Worm (Caenorhabditis elegans) whole organism, midembryonic: ENCODE results near the gene nstp-5.

Source experiments
- cog-1 ChIP-seq: sonication (generic microtip); optimal IDR thresholded peaks from 2 replicates; lab custom pipeline; 2016; ENCODE audit warnings: missing genetic modification characterization, missing compliant biosample characterization
- flt-1 ChIP-seq: fragments of 200-800 bp; sonication (Bioruptor generic); IDR thresholded peaks from 2 replicates; pipeline ENCODE4 v1.3.6; 2022; ENCODE audit warnings: missing genetic modification characterization, missing compliant biosample characterization
- klf-2 ChIP-seq: fragments of 200-800 bp; sonication (Bioruptor generic); conservative IDR thresholded peaks from 2 replicates; pipeline ENCODE4 v1.3.6; 2022; ENCODE audit warnings: missing genetic modification reagents, missing genetic modification characterization, missing compliant biosample characterization
- ref-1 ChIP-seq: fragments of 200-800 bp; sonication (Bioruptor generic); conservative IDR thresholded peaks from 2 replicates; pipeline ENCODE4 v1.3.6; 2022; ENCODE audit warnings: missing genetic modification reagents, missing genetic modification characterization, missing compliant biosample characterization
- ztf-23 ChIP-seq: fragments of 200-800 bp; sonication (Bioruptor generic); IDR thresholded peaks from 2 replicates; pipeline ENCODE4 v1.3.6; 2022; ENCODE audit warnings: missing genetic modification reagents, missing genetic modification characterization, missing compliant biosample characterization
- ztf-29 ChIP-seq: fragments of 200-800 bp; sonication (Bioruptor generic); IDR thresholded peaks from 2 replicates; pipeline ENCODE4 v1.3.6; 2022; ENCODE audit warnings: missing genetic modification reagents, missing genetic modification characterization, missing compliant biosample characterization

DNA sequence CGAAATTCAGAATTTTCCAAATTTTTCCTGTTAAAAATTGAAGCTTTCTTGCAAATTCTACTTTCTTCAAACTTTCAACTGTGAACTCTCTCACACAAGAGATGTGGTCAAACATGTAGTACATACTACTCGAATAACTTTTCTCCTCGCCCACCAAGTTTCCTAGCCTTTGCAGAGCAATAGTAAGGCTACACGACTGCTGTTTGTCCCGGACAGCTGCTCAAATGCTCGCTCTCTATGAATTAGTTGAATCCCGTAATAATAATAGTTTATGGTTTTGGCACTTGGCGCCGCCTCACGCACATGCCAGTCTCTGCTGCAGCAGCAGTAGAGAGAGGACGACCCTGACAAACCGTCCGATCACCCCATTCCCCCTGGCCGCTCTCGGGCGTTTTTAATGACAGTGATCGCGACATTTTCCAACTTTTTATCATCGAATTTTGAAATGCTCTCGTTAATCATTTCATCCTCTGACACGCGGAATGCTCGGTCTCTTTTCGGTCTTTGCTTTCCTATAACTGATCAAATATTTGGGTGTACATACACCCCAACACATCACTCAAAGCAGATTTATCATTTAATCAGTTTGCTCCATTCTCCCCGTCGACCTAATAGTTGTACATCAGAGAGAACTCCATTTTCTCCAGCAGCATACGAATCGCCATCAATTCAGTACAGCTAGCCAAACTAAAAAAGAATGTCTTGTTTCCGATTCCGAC is 21.5 kb upstream of the nstp-5 start:
- no peak for TF ChIP-seq flt-1
- TF ChIP-seq ztf-23 (GFP tag; lab: Robert Waterston, UW) = no peak
- no peak for TF ChIP-seq ref-1 (GFP tag; lab: Robert Waterston, UW)
- no peak for TF ChIP-seq klf-2 (GFP tag; lab: Robert Waterston, UW)
- no peak for TF ChIP-seq cog-1 (tag; lab: Kevin White, UChicago)
- no peak for TF ChIP-seq ztf-29
